Worm (Caenorhabditis elegans) whole organism, L2 larva: ENCODE data around the gene C54F6.6.
A peak's percentile ranks its signal among the peaks of the same experiment; 100 is the strongest.

Experiments
- C34F6.9 ChIP-seq: fragments of 150-350 bp; optimal IDR thresholded peaks from 2 replicates; lab custom pipeline; 2014; ENCODE audit warnings: missing biosample characterization, missing genetic modification characterization
- R02D3.7 ChIP-seq: fragments of 150-350 bp; optimal IDR thresholded peaks from 2 replicates; lab custom pipeline; 2014; ENCODE audit warnings: missing biosample characterization, missing genetic modification characterization
- ZK546.5 ChIP-seq: sonication (generic microtip); optimal IDR thresholded peaks from 2 replicates; lab custom pipeline; 2017; ENCODE audit warnings: missing biosample characterization, missing genetic modification characterization
- alr-1 ChIP-seq: fragments of 150-350 bp; optimal IDR thresholded peaks from 2 replicates; lab custom pipeline; 2014; ENCODE audit warnings: missing biosample characterization, missing genetic modification characterization
- aly-2 ChIP-seq: fragments of 150-350 bp; optimal IDR thresholded peaks from 2 replicates; lab custom pipeline; 2014; ENCODE audit warnings: missing biosample characterization, missing genetic modification characterization
- ceh-16 ChIP-seq: fragments of 150-350 bp; optimal IDR thresholded peaks from 2 replicates; lab custom pipeline; 2014; ENCODE audit warnings: missing biosample characterization, missing genetic modification characterization
- dmd-4 ChIP-seq: sonication (generic microtip); optimal IDR thresholded peaks from 2 replicates; lab custom pipeline; 2017; ENCODE audit warnings: missing biosample characterization, missing genetic modification characterization
- egl-27 ChIP-seq: sonication (generic microtip); optimal IDR thresholded peaks from 3 replicates; lab custom pipeline; 2017; ENCODE audit warnings: missing biosample characterization, missing genetic modification reagents, missing genetic modification characterization
- fos-1 ChIP-seq: fragments of 150-350 bp; optimal IDR thresholded peaks from 2 replicates; lab custom pipeline; 2014; ENCODE audit warnings: missing biosample characterization, missing genetic modification characterization
- gmeb-1 ChIP-seq: fragments of 150-350 bp; optimal IDR thresholded peaks from 2 replicates; lab custom pipeline; 2014; ENCODE audit warnings: missing biosample characterization, missing genetic modification characterization
- lin-11 ChIP-seq: fragments of 150-350 bp; sonication (generic microtip); optimal IDR thresholded peaks from 2 replicates; lab custom pipeline; 2014; ENCODE audit warnings: missing biosample characterization, missing genetic modification characterization, inconsistent platforms, mixed read lengths
- lin-13 ChIP-seq: fragments of 150-350 bp; optimal IDR thresholded peaks from 2 replicates; lab custom pipeline; 2014; ENCODE audit warnings: missing biosample characterization, missing genetic modification reagents, missing genetic modification characterization
- lin-39 ChIP-seq: fragments of 150-350 bp; optimal IDR thresholded peaks from 2 replicates; lab custom pipeline; 2014; ENCODE audit warnings: missing biosample characterization, missing genetic modification reagents, missing genetic modification characterization
- lsy-2 ChIP-seq, 2 experiments: fragments of 150-350 bp in 1 of 2; sonication (generic microtip) in 1 of 2; optimal IDR thresholded peaks; 2 replicates each; lab custom pipeline; 2014 to 2017; ENCODE audit warnings: missing biosample characterization in 2 of 2, missing genetic modification characterization in 2 of 2
- mbf-1 ChIP-seq: sonication (generic microtip); optimal IDR thresholded peaks from 2 replicates; lab custom pipeline; 2017; ENCODE audit warnings: missing biosample characterization, missing genetic modification characterization
- mdl-1 ChIP-seq, 2 experiments: fragments of 150-350 bp in 1 of 2; sonication (generic microtip) in 1 of 2; optimal IDR thresholded peaks; 2 replicates each; lab custom pipeline; 2017; ENCODE audit warnings: missing biosample characterization in 2 of 2, missing genetic modification characterization in 2 of 2
- nhr-10 ChIP-seq: sonication (generic microtip); optimal IDR thresholded peaks from 2 replicates; lab custom pipeline; 2017; ENCODE audit warnings: missing biosample characterization, missing genetic modification characterization
- nhr-11 ChIP-seq: fragments of 150-350 bp; optimal IDR thresholded peaks from 2 replicates; lab custom pipeline; 2014; ENCODE audit warnings: missing biosample characterization, missing genetic modification characterization
- nhr-129 ChIP-seq: fragments of 150-350 bp; optimal IDR thresholded peaks from 2 replicates; lab custom pipeline; 2014; ENCODE audit warnings: missing biosample characterization, missing genetic modification characterization
- nhr-21 ChIP-seq: fragments of 150-350 bp; optimal IDR thresholded peaks from 2 replicates; lab custom pipeline; 2014; ENCODE audit warnings: missing biosample characterization, missing genetic modification characterization
- nhr-23 ChIP-seq: fragments of 150-350 bp; optimal IDR thresholded peaks from 2 replicates; lab custom pipeline; 2014; ENCODE audit warnings: missing biosample characterization, missing genetic modification reagents, missing genetic modification characterization
- nhr-6 ChIP-seq: fragments of 150-350 bp; optimal IDR thresholded peaks from 2 replicates; lab custom pipeline; 2014; ENCODE audit warnings: missing biosample characterization, missing genetic modification characterization
- nhr-77 ChIP-seq: fragments of 150-350 bp; optimal IDR thresholded peaks from 2 replicates; lab custom pipeline; 2014; ENCODE audit warnings: missing biosample characterization, missing genetic modification characterization
- peb-1 ChIP-seq: fragments of 150-350 bp; optimal IDR thresholded peaks from 2 replicates; lab custom pipeline; 2014; ENCODE audit warnings: missing biosample characterization, missing genetic modification characterization
- sem-4 ChIP-seq: fragments of 150-350 bp; optimal IDR thresholded peaks from 2 replicates; lab custom pipeline; 2014; ENCODE audit warnings: missing biosample characterization, missing genetic modification reagents, missing genetic modification characterization
- skn-1 ChIP-seq: sonication (generic microtip); optimal IDR thresholded peaks from 2 replicates; lab custom pipeline; 2017; ENCODE audit warnings: missing biosample characterization, missing genetic modification characterization
- sma-3 ChIP-seq: sonication (generic microtip); optimal IDR thresholded peaks from 2 replicates; lab custom pipeline; 2016; ENCODE audit warnings: missing genetic modification reagents, missing genetic modification characterization, missing compliant biosample characterization
- sma-9 ChIP-seq, 2 experiments: fragments of 150-350 bp in 1 of 2; sonication (generic microtip) in 1 of 2; optimal IDR thresholded peaks; 2 replicates each; lab custom pipeline; 2014 to 2016; ENCODE audit warnings: missing genetic modification characterization in 2 of 2, mild to moderate bottlenecking in 1 of 2, missing biosample characterization in 1 of 2, missing compliant biosample characterization in 1 of 2, missing genetic modification reagents in 1 of 2, moderate library complexity in 1 of 2
- unc-39 ChIP-seq: fragments of 150-350 bp; optimal IDR thresholded peaks from 2 replicates; lab custom pipeline; 2014; ENCODE audit warnings: missing biosample characterization, missing genetic modification characterization
- unc-55 ChIP-seq: fragments of 150-350 bp; sonication (generic microtip); optimal IDR thresholded peaks from 3 replicates; lab custom pipeline; 2014; ENCODE audit warnings: missing biosample characterization, missing genetic modification reagents, missing genetic modification characterization
- zag-1 ChIP-seq: fragments of 150-350 bp; optimal IDR thresholded peaks from 2 replicates; lab custom pipeline; 2014; ENCODE audit warnings: missing biosample characterization, missing genetic modification characterization
- ztf-1 ChIP-seq: fragments of 200-800 bp; sonication (Bioruptor generic); conservative IDR thresholded peaks from 2 replicates; pipeline ENCODE4 v1.3.6; 2022; ENCODE audit warnings: missing genetic modification characterization, missing compliant biosample characterization
- ztf-11 ChIP-seq: sonication (generic microtip); optimal IDR thresholded peaks from 2 replicates; lab custom pipeline; 2017; ENCODE audit warnings: missing biosample characterization, missing genetic modification characterization

C54F6.6 gene

ce11 chrV:7539015-7539414, 15.5 kb downstream of the C54F6.6 start, which contains the start of gene srh-268:
Gene srh-268 (plus strand): TSS chrV:7539315.
- no peak for TF ChIP-seq zag-1 (tag; lab: Kevin White, UChicago)
- no peak for TF ChIP-seq R02D3.7
- TF ChIP-seq C34F6.9 (tag; lab: Kevin White, UChicago), result no peak
- TF ChIP-seq nhr-77 (tag; lab: Kevin White, UChicago), result no peak
- TF ChIP-seq ceh-16 (tag; lab: Kevin White, UChicago), result no peak
- TF ChIP-seq nhr-10 (tag; lab: Kevin White, UChicago), result no peak
- TF ChIP-seq nhr-129 (tag; lab: Kevin White, UChicago), result no peak
- TF ChIP-seq, all 48 proteins: peak for 0

DNA sequence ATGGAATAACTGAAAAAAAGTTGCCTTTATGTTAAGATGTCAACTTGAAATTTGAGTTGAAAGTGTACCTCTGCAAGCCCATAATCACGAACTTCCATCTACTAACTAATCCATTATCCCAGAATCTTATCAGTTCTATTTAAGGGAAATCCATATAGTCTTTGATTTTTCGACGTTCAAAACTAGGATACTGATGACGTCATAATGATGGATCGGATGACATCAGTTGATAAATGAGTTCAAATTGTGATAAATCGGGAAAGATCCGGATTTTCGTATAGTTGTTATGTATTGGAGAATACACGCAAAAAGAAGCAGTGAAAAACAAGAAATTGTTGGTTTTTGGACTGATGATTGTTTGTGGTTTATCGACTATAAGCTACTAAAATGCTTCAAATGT, 20.2 kb downstream of the C54F6.6 start:
- TF ChIP-seq mbf-1 (tag; lab: Kevin White, UChicago) (no peak), sma-9 (GFP tag; optimal IDR thresholded peaks at IDR 0.05; lab: Kevin White, UChicago) (peak; percentile 2), sma-9 (tag; optimal IDR thresholded peaks at IDR 0.05; lab: Kevin White, UChicago) (no peak), nhr-21 (tag; lab: Kevin White, UChicago) (peak; percentile 69), nhr-11 (tag; lab: Kevin White, UChicago) (no peak)
- TF ChIP-seq, all 48 proteins: peak for 2

DNA sequence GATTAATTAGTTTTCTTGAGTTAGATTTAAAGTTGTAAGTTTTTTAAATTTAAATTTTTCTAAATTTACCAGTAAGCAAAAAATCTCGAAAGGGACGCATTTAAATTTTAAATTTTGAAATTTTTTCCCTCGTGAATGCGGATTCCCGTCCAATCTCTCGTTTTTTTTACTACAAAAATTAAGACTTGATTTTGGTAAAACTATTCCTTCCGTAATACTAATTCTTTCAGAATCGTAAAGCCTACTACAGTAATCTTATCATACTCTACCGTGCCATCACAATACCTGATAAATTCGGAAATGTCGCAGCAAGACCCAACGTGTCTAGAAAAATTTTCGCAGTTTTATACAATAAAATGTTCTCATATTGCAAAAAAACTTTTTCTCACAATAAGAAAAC, 21.7 kb downstream of the C54F6.6 start, which contains the start of the genes C54F6.19 and nhx-3:
TSS of gene C54F6.19 (plus strand) at position 301 of the 400 bp plus-strand sequence.
TSS of gene nhx-3 (minus strand) at position 337 of the 400 bp plus-strand sequence.
- TF ChIP-seq gmeb-1 (tag; lab: Kevin White, UChicago), result no peak
- TF ChIP-seq lsy-2 (tag; optimal IDR thresholded peaks at IDR 0.05; lab: Kevin White, UChicago), result no peak
- no peak for TF ChIP-seq nhr-23 (tag; lab: Kevin White, UChicago)
- TF ChIP-seq nhr-6 (tag; lab: Kevin White, UChicago), result no peak
- no peak for TF ChIP-seq mdl-1 (tag; optimal IDR thresholded peaks at IDR 0.05; lab: Kevin White, UChicago)
- no peak for TF ChIP-seq skn-1 (tag; lab: Kevin White, UChicago)
- TF ChIP-seq lin-39 (tag; lab: Kevin White, UChicago), result no peak
- no peak for TF ChIP-seq peb-1 (tag; lab: Kevin White, UChicago)
- no peak for TF ChIP-seq nhr-21 (tag; lab: Kevin White, UChicago)
- no peak for TF ChIP-seq fos-1 (tag; lab: Kevin White, UChicago)
- no peak for TF ChIP-seq lin-11 (tag; lab: Kevin White, UChicago)

DNA sequence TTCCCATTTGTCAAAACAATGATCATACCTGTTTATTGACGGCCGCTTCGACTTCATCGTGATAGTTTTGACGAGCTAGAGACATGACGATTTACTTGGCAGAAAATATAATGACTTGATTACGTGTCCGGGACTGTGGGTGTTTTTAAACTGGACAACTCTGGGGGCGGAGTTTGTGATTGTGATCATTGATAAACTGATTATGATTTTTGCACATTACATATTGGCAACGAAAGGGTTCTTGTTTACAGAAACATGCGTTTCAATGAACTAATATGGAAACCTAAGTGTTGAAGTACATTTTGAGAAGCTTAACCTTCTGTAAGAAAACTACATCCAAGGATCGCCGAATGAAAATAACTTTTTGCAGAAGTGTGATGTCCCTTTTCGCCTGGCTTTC, 24.0 kb downstream of the C54F6.6 start, which contains the start of gene ftn-1:
TSS of gene ftn-1 (minus strand) at position 101 of the 400 bp plus-strand sequence.
- TF ChIP-seq sma-9 (GFP tag; optimal IDR thresholded peaks at IDR 0.05; lab: Kevin White, UChicago) (no peak), sma-9 (tag; optimal IDR thresholded peaks at IDR 0.05; lab: Kevin White, UChicago) (no peak), lin-11 (tag; lab: Kevin White, UChicago) (no peak), R02D3.7 (no peak), aly-2 (tag; lab: Kevin White, UChicago) (no peak), unc-55 (GFP tag; lab: Kevin White, UChicago) (no peak), ztf-11 (tag; lab: Kevin White, UChicago) (no peak), egl-27 (no peak), ztf-1 (GFP tag; lab: Robert Waterston, UW) (no peak), nhr-6 (tag; lab: Kevin White, UChicago) (no peak), lin-39 (tag; lab: Kevin White, UChicago) (no peak), nhr-23 (tag; lab: Kevin White, UChicago) (no peak), skn-1 (tag; lab: Kevin White, UChicago) (no peak), sma-3 (GFP tag; lab: Kevin White, UChicago) (no peak), nhr-21 (tag; lab: Kevin White, UChicago) (no peak), zag-1 (tag; lab: Kevin White, UChicago) (no peak), lin-13 (GFP tag; lab: Kevin White, UChicago) (no peak)

DNA sequence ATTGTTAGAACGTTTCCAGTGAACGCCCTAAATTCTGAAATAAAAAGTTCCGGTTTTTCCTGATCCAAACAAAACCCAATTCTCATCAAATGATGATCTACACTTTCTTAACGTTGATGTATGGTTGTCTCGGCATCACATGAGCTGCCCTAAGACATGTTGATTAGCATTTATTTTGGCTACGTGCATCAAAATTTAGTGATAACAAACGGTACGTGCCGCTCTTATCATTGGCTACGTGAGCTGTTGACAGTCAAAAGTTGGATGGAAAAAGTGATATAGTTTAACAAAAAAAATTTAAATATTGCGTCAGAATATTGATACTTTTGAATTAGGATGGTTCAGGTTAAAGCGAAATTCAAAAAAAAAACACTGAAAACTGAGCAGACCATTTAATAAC, 24.5 kb downstream of the C54F6.6 start:
- TF ChIP-seq sma-9 (GFP tag; optimal IDR thresholded peaks at IDR 0.05; lab: Kevin White, UChicago), result peak; percentile 52
- TF ChIP-seq sma-9 (tag; optimal IDR thresholded peaks at IDR 0.05; lab: Kevin White, UChicago), result no peak
- no peak for TF ChIP-seq ztf-11 (tag; lab: Kevin White, UChicago)

DNA sequence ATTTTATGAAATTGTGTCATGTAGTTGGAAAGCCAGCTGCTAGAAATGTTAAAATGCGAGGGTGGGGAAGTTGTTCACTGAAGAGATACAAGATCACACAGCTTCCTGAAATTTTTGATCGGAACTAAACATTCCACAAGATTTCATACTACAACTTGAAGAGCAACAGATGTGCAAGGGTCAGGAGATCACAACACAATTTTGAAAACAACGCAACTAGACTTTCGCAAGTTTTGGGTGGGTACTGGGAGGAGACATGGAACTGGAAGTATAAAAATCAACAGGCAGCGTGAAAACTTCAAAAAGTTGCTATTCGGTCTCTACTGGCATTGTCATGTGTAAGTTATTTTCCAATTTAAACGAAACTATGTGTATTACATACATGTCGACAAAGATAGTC, 28.3 kb downstream of the C54F6.6 start, which contains the start of gene F19F10.3:
TSS of gene F19F10.3 (plus strand) at position 301 of the 400 bp plus-strand sequence.
- TF ChIP-seq peb-1 (tag; lab: Kevin White, UChicago), result no peak
- no peak for TF ChIP-seq sem-4 (tag; lab: Kevin White, UChicago)
- TF ChIP-seq dmd-4 (tag; lab: Kevin White, UChicago), result no peak
- TF ChIP-seq ZK546.5, result no peak
- no peak for TF ChIP-seq unc-39
- no peak for TF ChIP-seq lin-39 (tag; lab: Kevin White, UChicago)
- TF ChIP-seq lsy-2 (tag; optimal IDR thresholded peaks at IDR 0.05; lab: Kevin White, UChicago), result no peak
- no peak for TF ChIP-seq ztf-1 (GFP tag; lab: Robert Waterston, UW)
- no peak for TF ChIP-seq nhr-11 (tag; lab: Kevin White, UChicago)
- TF ChIP-seq alr-1, result no peak
- no peak for TF ChIP-seq ztf-11 (tag; lab: Kevin White, UChicago)
- no peak for TF ChIP-seq mbf-1 (tag; lab: Kevin White, UChicago)
- TF ChIP-seq zag-1 (tag; lab: Kevin White, UChicago), result no peak
